Worm (Caenorhabditis elegans) whole organism, young adult: ENCODE data around the gene lact-3.

Source experiments
- B0019.2 ChIP-seq: fragments of 200-800 bp; sonication (Bioruptor generic); conservative IDR thresholded peaks from 2 replicates; pipeline ENCODE4 v1.3.6; 2022; ENCODE audit warnings: missing genetic modification reagents, missing genetic modification characterization, missing compliant biosample characterization
- B0035.1 ChIP-seq: sonication (generic microtip); optimal IDR thresholded peaks from 2 replicates; lab custom pipeline; 2016; ENCODE audit warnings: missing genetic modification characterization, mild to moderate bottlenecking, missing compliant biosample characterization, missing genotype, missing genetic modification reagents
- B0261.1 ChIP-seq: sonication (generic microtip); optimal IDR thresholded peaks from 2 replicates; lab custom pipeline; 2016; ENCODE audit warnings: mild to moderate bottlenecking, missing genetic modification characterization, moderate library complexity, missing compliant biosample characterization
- B0336.3 ChIP-seq: fragments of 200-800 bp; sonication (Bioruptor generic); IDR thresholded peaks from 2 replicates; pipeline ENCODE4 v1.3.6; 2022; ENCODE audit warnings: missing genetic modification characterization, missing compliant biosample characterization
- D2030.7 ChIP-seq: fragments of 200-800 bp; sonication (Bioruptor generic); IDR thresholded peaks from 2 replicates; pipeline ENCODE4 v1.3.6; 2022; ENCODE audit warnings: missing genetic modification reagents, missing genetic modification characterization, missing compliant biosample characterization
- F10E7.11 ChIP-seq: sonication (generic microtip); optimal IDR thresholded peaks from 2 replicates; lab custom pipeline; 2017; ENCODE audit warnings: mild to moderate bottlenecking, missing genetic modification characterization, moderate library complexity, missing compliant biosample characterization
- F23B12.7 ChIP-seq: sonication (generic microtip); optimal IDR thresholded peaks from 2 replicates; lab custom pipeline; 2017; ENCODE audit warnings: missing genetic modification characterization, mild to moderate bottlenecking, missing compliant biosample characterization, antibody characterized with exemption, moderate library complexity; ENCODE audit not compliant: insufficient read depth
- F33H1.4 ChIP-seq: fragments of 200-800 bp; sonication (Bioruptor generic); IDR thresholded peaks from 2 replicates; pipeline ENCODE4 v1.3.6; 2022; ENCODE audit warnings: missing genetic modification reagents, missing genetic modification characterization, missing compliant biosample characterization
- T07F8.4 ChIP-seq: sonication (generic microtip); optimal IDR thresholded peaks from 2 replicates; lab custom pipeline; 2016; ENCODE audit warnings: mild to moderate bottlenecking, missing genetic modification characterization, moderate library complexity, missing compliant biosample characterization
- Y53F4B.3 ChIP-seq: fragments of 200-800 bp; sonication (Bioruptor generic); IDR thresholded peaks from 2 replicates; pipeline ENCODE4 v1.3.6; 2022; ENCODE audit warnings: missing genetic modification reagents, missing genetic modification characterization, missing compliant biosample characterization
- Y95B8A.8 ChIP-seq: fragments of 200-800 bp; sonication (Bioruptor generic); IDR thresholded peaks from 2 replicates; pipeline ENCODE4 v1.3.6; 2022; ENCODE audit warnings: missing genetic modification reagents, missing genetic modification characterization, missing compliant biosample characterization
- ama-1 ChIP-seq, 3 experiments: fragments of 150-350 bp in 1 of 3; sonication (generic microtip) in 2 of 3; optimal IDR thresholded peaks; 2 replicates each; lab custom pipeline; 2014 to 2018; ENCODE audit warnings: missing biosample characterization in 2 of 3, missing genetic modification characterization in 2 of 3, missing genetic modification reagents in 2 of 3
- aptf-2 ChIP-seq: fragments of 200-800 bp; sonication (Bioruptor generic); conservative IDR thresholded peaks from 2 replicates; pipeline ENCODE4 v1.3.6; 2022; ENCODE audit warnings: missing genetic modification reagents, missing genetic modification characterization, missing compliant biosample characterization
- cebp-1 ChIP-seq, 2 experiments: fragments of 200-800 bp in 1 of 2; sonication (Bioruptor generic) in 1 of 2; sonication (generic microtip) in 1 of 2; IDR thresholded peaks in 1 of 2; optimal IDR thresholded peaks in 1 of 2; 2 replicates each; pipeline versions ENCODE4 v1.3.6 to Lab custom; 2017 to 2022; ENCODE audit warnings: missing compliant biosample characterization in 2 of 2, missing genetic modification characterization in 2 of 2, mild to moderate bottlenecking in 1 of 2, missing genetic modification reagents in 1 of 2, moderate library complexity in 1 of 2
- cebp-2 ChIP-seq: fragments of 200-800 bp; sonication (Bioruptor generic); IDR thresholded peaks from 2 replicates; pipeline ENCODE4 v1.3.6; 2022; ENCODE audit warnings: missing genetic modification characterization, missing compliant biosample characterization
- ceh-79 ChIP-seq: sonication (generic microtip); optimal IDR thresholded peaks from 2 replicates; lab custom pipeline; 2017; ENCODE audit warnings: mild to moderate bottlenecking, missing genetic modification characterization, missing compliant biosample characterization
- ceh-91 ChIP-seq: fragments of 200-800 bp; sonication (Bioruptor generic); IDR thresholded peaks from 2 replicates; pipeline ENCODE4 v1.3.6; 2022; ENCODE audit warnings: missing genetic modification reagents, missing genetic modification characterization, missing compliant biosample characterization
- dpl-1 ChIP-seq: fragments of 150-350 bp; optimal IDR thresholded peaks from 2 replicates; lab custom pipeline; 2014; ENCODE audit warnings: missing biosample characterization, missing genetic modification reagents, missing genetic modification characterization
- efl-1 ChIP-seq: fragments of 150-350 bp; optimal IDR thresholded peaks from 2 replicates; lab custom pipeline; 2014; ENCODE audit warnings: missing biosample characterization, missing genetic modification reagents, missing genetic modification characterization
- egrh-3 ChIP-seq: fragments of 200-800 bp; sonication (Bioruptor generic); IDR thresholded peaks from 2 replicates; pipeline ENCODE4 v1.3.6; 2022; ENCODE audit warnings: missing genetic modification reagents, missing genetic modification characterization, missing compliant biosample characterization
- ets-4 ChIP-seq: fragments of 200-800 bp; sonication (Bioruptor generic); optimal IDR thresholded peaks from 2 replicates; lab custom pipeline; 2018; ENCODE audit warnings: mild to moderate bottlenecking, missing genetic modification characterization, missing compliant biosample characterization
- hlh-12 ChIP-seq: sonication (generic microtip); optimal IDR thresholded peaks from 2 replicates; lab custom pipeline; 2016; ENCODE audit warnings: missing genetic modification characterization, missing compliant biosample characterization
- hsf-1 ChIP-seq: fragments of 200-800 bp; sonication (Bioruptor generic); IDR thresholded peaks from 2 replicates; pipeline ENCODE4 v1.3.6; 2022; ENCODE audit warnings: missing genetic modification reagents, missing genetic modification characterization, missing compliant biosample characterization
- let-526 ChIP-seq: fragments of 200-800 bp; sonication (Bioruptor generic); IDR thresholded peaks from 2 replicates; pipeline ENCODE4 v1.3.6; 2022; ENCODE audit warnings: missing genetic modification reagents, missing genetic modification characterization, missing compliant biosample characterization
- let-607 ChIP-seq, 2 experiments: fragments of 200-800 bp in 1 of 2; sonication (Bioruptor generic) in 1 of 2; sonication (generic microtip) in 1 of 2; optimal IDR thresholded peaks; 2 replicates each; lab custom pipeline; 2016 to 2018; ENCODE audit warnings: mild to moderate bottlenecking in 2 of 2, missing compliant biosample characterization in 2 of 2, missing genetic modification characterization in 2 of 2, moderate library complexity in 2 of 2, missing genotype in 1 of 2
- lin-26 ChIP-seq: fragments of 200-800 bp; sonication (Bioruptor generic); IDR thresholded peaks from 2 replicates; pipeline ENCODE4 v1.3.6; 2022; ENCODE audit warnings: missing genetic modification reagents, missing genetic modification characterization, missing compliant biosample characterization
- lir-1 ChIP-seq: fragments of 200-800 bp; sonication (Bioruptor generic); conservative IDR thresholded peaks from 2 replicates; pipeline ENCODE4 v1.3.6; 2022; ENCODE audit warnings: missing genetic modification reagents, missing genetic modification characterization, missing compliant biosample characterization
- lsl-1 ChIP-seq: fragments of 200-800 bp; sonication (Bioruptor generic); optimal IDR thresholded peaks from 2 replicates; lab custom pipeline; 2018; ENCODE audit warnings: mild to moderate bottlenecking, missing genetic modification characterization, moderate library complexity, missing compliant biosample characterization
- madf-3 ChIP-seq: fragments of 200-800 bp; sonication (Bioruptor generic); IDR thresholded peaks from 2 replicates; pipeline ENCODE4 v1.3.6; 2022; ENCODE audit warnings: missing genetic modification reagents, missing genetic modification characterization, missing compliant biosample characterization
- madf-6 ChIP-seq: fragments of 200-800 bp; sonication (Bioruptor generic); IDR thresholded peaks from 2 replicates; pipeline ENCODE4 v1.3.6; 2022; ENCODE audit warnings: missing genetic modification reagents, missing genetic modification characterization, missing compliant biosample characterization
- madf-8 ChIP-seq: fragments of 200-800 bp; sonication (Bioruptor generic); conservative IDR thresholded peaks from 2 replicates; pipeline ENCODE4 v1.3.6; 2022; ENCODE audit warnings: missing genetic modification reagents, missing genetic modification characterization, missing compliant biosample characterization
- mcd-1 ChIP-seq: fragments of 200-800 bp; sonication (Bioruptor generic); IDR thresholded peaks from 2 replicates; pipeline ENCODE4 v1.3.6; 2022; ENCODE audit warnings: missing genetic modification reagents, missing genetic modification characterization, missing compliant biosample characterization
- nfyb-1 ChIP-seq: fragments of 200-800 bp; sonication (Bioruptor generic); IDR thresholded peaks from 2 replicates; pipeline ENCODE4 v1.3.6; 2022; ENCODE audit warnings: missing genetic modification reagents, missing genetic modification characterization, missing compliant biosample characterization
- nhr-80 ChIP-seq: sonication (generic microtip); optimal IDR thresholded peaks from 2 replicates; lab custom pipeline; 2016; ENCODE audit warnings: missing genetic modification characterization, missing compliant biosample characterization
- snpc-1.1 ChIP-seq: sonication (generic microtip); optimal IDR thresholded peaks from 2 replicates; lab custom pipeline; 2017; ENCODE audit warnings: missing genetic modification characterization, mild to moderate bottlenecking, missing compliant biosample characterization, antibody characterized with exemption, moderate library complexity, missing genotype, missing genetic modification reagents; ENCODE audit not compliant: insufficient read depth
- snpc-1.3 ChIP-seq: sonication (generic microtip); optimal IDR thresholded peaks from 2 replicates; lab custom pipeline; 2017; ENCODE audit warnings: missing genetic modification characterization, mild to moderate bottlenecking, missing compliant biosample characterization, antibody characterized with exemption, moderate library complexity, missing genotype, missing genetic modification reagents; ENCODE audit not compliant: insufficient read depth
- xnd-1 ChIP-seq: sonication (generic microtip); optimal IDR thresholded peaks from 2 replicates; lab custom pipeline; 2016; ENCODE audit warnings: missing genotype, missing genetic modification reagents, missing genetic modification characterization, missing compliant biosample characterization
- ztf-26 ChIP-seq: sonication (generic microtip); optimal IDR thresholded peaks from 2 replicates; lab custom pipeline; 2017; ENCODE audit warnings: missing genetic modification characterization, missing compliant biosample characterization

lact-3 gene

ce11 chrII:10675302-10675701, 17.8 kb upstream of the lact-3 start, which contains the start of gene ptb-1:
Gene ptb-1 (plus strand): TSS chrII:10675602.
- TF ChIP-seq aptf-2 (GFP tag; lab: Robert Waterston, UW), result no peak

ce11 chrII:10665031-10665430, 7.5 kb upstream of the lact-3 start, which contains the start of gene D2089.3:
Gene D2089.3 (minus strand): TSS chrII:10665131.
- no peak for TF ChIP-seq let-607 (tag; optimal IDR thresholded peaks at IDR 0.05; lab: Kevin White, UChicago)
- no peak for TF ChIP-seq T07F8.4 (tag; lab: Kevin White, UChicago)
- no peak for TF ChIP-seq snpc-1.1 (tag; lab: Kevin White, UChicago)
- no peak for TF ChIP-seq lir-1 (GFP tag; lab: Robert Waterston, UW)
- no peak for TF ChIP-seq Y95B8A.8 (GFP tag; lab: Robert Waterston, UW)
- no peak for TF ChIP-seq ceh-79
- TF ChIP-seq Y53F4B.3 (GFP tag; lab: Robert Waterston, UW), result no peak
- TF ChIP-seq egrh-3 (GFP tag; lab: Robert Waterston, UW), result no peak
- no peak for TF ChIP-seq D2030.7 (GFP tag; lab: Robert Waterston, UW)
- no peak for TF ChIP-seq ztf-26 (tag; lab: Kevin White, UChicago)
- no peak for TF ChIP-seq ama-1 (optimal IDR thresholded peaks at IDR 0.05; lab: Kevin White, UChicago)
- no peak for TF ChIP-seq ama-1 (GFP tag; optimal IDR thresholded peaks at IDR 0.05; lab: Kevin White, UChicago)
- TF ChIP-seq cebp-2 (GFP tag; lab: Robert Waterston, UW), result no peak

- TF ChIP-seq B0261.1 (tag; lab: Kevin White, UChicago), result no peak
- TF ChIP-seq ets-4 (GFP tag; lab: Kevin White, UChicago), result no peak
- TF ChIP-seq xnd-1 (tag; lab: Kevin White, UChicago), result peak; percentile 48
- no peak for TF ChIP-seq cebp-2 (GFP tag; lab: Robert Waterston, UW)
- no peak for TF ChIP-seq B0019.2 (GFP tag; lab: Robert Waterston, UW)
- TF ChIP-seq D2030.7 (GFP tag; lab: Robert Waterston, UW), result 0 out of 2 replicates have a peak, but pooled peaks have one; percentile 23
- peak; percentile 53 for TF ChIP-seq ceh-91 (GFP tag; lab: Robert Waterston, UW)
- TF ChIP-seq lsl-1 (GFP tag; lab: Kevin White, UChicago), result peak; percentile 71
- no peak for TF ChIP-seq nhr-80
- TF ChIP-seq efl-1 (GFP tag; lab: Kevin White, UChicago), result peak; percentile 67
- TF ChIP-seq madf-6 (GFP tag; lab: Robert Waterston, UW), result peak; percentile 94
- TF ChIP-seq F23B12.7 (tag; lab: Kevin White, UChicago), result no peak
- TF ChIP-seq lin-26, result no peak
- TF ChIP-seq hlh-12, result no peak
- TF ChIP-seq dpl-1 (GFP tag; lab: Kevin White, UChicago), result peak; percentile 22
- no peak for TF ChIP-seq cebp-1 (GFP tag; IDR thresholded peaks at IDR 0.05; lab: Robert Waterston, UW)
- TF ChIP-seq cebp-1 (tag; optimal IDR thresholded peaks at IDR 0.05; lab: Kevin White, UChicago), result no peak
- TF ChIP-seq B0336.3 (GFP tag; lab: Robert Waterston, UW), result no peak
- peak; percentile 45 for TF ChIP-seq F33H1.4
- TF ChIP-seq madf-8 (GFP tag; lab: Robert Waterston, UW), result peak; percentile 92
- TF ChIP-seq ztf-26 (tag; lab: Kevin White, UChicago), result no peak
- TF ChIP-seq F10E7.11 (tag; lab: Kevin White, UChicago), result no peak
Measured at ce11 chrII:10662698-10663097, 5.2 kb upstream of the lact-3 start, which contains the start of gene D2089.8. Gene D2089.8 (minus strand): TSS chrII:10662781.

- TF ChIP-seq B0019.2 (GFP tag; lab: Robert Waterston, UW) (0 out of 2 replicates have a peak, but pooled peaks have one; percentile 9), hsf-1 (GFP tag; lab: Robert Waterston, UW) (0 out of 2 replicates have a peak, but pooled peaks have one; percentile 32), F33H1.4 (peak; percentile 34; the same call in 1 of the 2 replicates), mcd-1 (GFP tag; lab: Robert Waterston, UW) (0 out of 2 replicates have a peak, but pooled peaks have one; percentile 4), nfyb-1 (GFP tag; lab: Robert Waterston, UW) (peak; percentile 59; the same call in 1 of the 2 replicates), madf-6 (GFP tag; lab: Robert Waterston, UW) (peak; percentile 22; the same call in 1 of the 2 replicates), snpc-1.3 (peak; percentile 0), let-526 (GFP tag; lab: Robert Waterston, UW) (no peak), D2030.7 (GFP tag; lab: Robert Waterston, UW) (0 out of 2 replicates have a peak, but pooled peaks have one; percentile 13), B0035.1 (tag; lab: Kevin White, UChicago) (no peak), madf-3 (GFP tag; lab: Robert Waterston, UW) (0 out of 2 replicates have a peak, but pooled peaks have one; percentile 2)
- TF ChIP-seq, all 124 proteins: peak for 9
Measured at ce11 chrII:10662279-10662678, 4.8 kb upstream of the lact-3 start.
